Worm (Caenorhabditis elegans) whole organism, midembryonic: ENCODE data around the gene nhr-31.

Experiments
- cog-1 ChIP-seq: sonication (generic microtip); optimal IDR thresholded peaks from 2 replicates; lab custom pipeline; 2016; ENCODE audit warnings: missing genetic modification characterization, missing compliant biosample characterization
- flt-1 ChIP-seq: fragments of 200-800 bp; sonication (Bioruptor generic); IDR thresholded peaks from 2 replicates; pipeline ENCODE4 v1.3.6; 2022; ENCODE audit warnings: missing genetic modification characterization, missing compliant biosample characterization
- klf-2 ChIP-seq: fragments of 200-800 bp; sonication (Bioruptor generic); conservative IDR thresholded peaks from 2 replicates; pipeline ENCODE4 v1.3.6; 2022; ENCODE audit warnings: missing genetic modification reagents, missing genetic modification characterization, missing compliant biosample characterization
- med-1 ChIP-seq: sonication (generic microtip); optimal IDR thresholded peaks from 2 replicates; lab custom pipeline; 2017; ENCODE audit warnings: missing genetic modification characterization, mild to moderate bottlenecking, missing compliant biosample characterization, antibody characterized with exemption, missing genetic modification reagents; ENCODE audit not compliant: insufficient read depth
- ztf-29 ChIP-seq: fragments of 200-800 bp; sonication (Bioruptor generic); IDR thresholded peaks from 2 replicates; pipeline ENCODE4 v1.3.6; 2022; ENCODE audit warnings: missing genetic modification reagents, missing genetic modification characterization, missing compliant biosample characterization

ce11 chrIV:8066598-8066997, 37.3 kb upstream of the nhr-31 start:
- no peak for TF ChIP-seq cog-1 (tag; lab: Kevin White, UChicago)
- 0 out of 2 replicates have a peak, but pooled peaks have one; percentile 20 for TF ChIP-seq flt-1 (GFP tag; lab: Robert Waterston, UW)
- TF ChIP-seq ztf-29 (GFP tag; lab: Robert Waterston, UW): no peak
- TF ChIP-seq med-1: no peak
- no peak for TF ChIP-seq klf-2 (GFP tag; lab: Robert Waterston, UW)
